Worm (Caenorhabditis elegans) whole organism, L2 larva: ENCODE measurements around the gene F01F1.15.

Source experiments
- F13H6.1 ChIP-seq: sonication (generic microtip); optimal IDR thresholded peaks from 2 replicates; lab custom pipeline; 2016; ENCODE audit warnings: missing genetic modification characterization, missing compliant biosample characterization
- R02D3.7 ChIP-seq: fragments of 150-350 bp; optimal IDR thresholded peaks from 2 replicates; lab custom pipeline; 2014; ENCODE audit warnings: missing biosample characterization, missing genetic modification characterization
- Y55F3AM.14 ChIP-seq: fragments of 200-800 bp; sonication (Bioruptor generic); optimal IDR thresholded peaks from 2 replicates; lab custom pipeline; 2018; ENCODE audit warnings: mild to moderate bottlenecking, missing genetic modification characterization, missing compliant biosample characterization
- ama-1 ChIP-seq: fragments of 150-350 bp; optimal IDR thresholded peaks from 2 replicates; lab custom pipeline; 2018; ENCODE audit warnings: inconsistent platforms
- ceh-16 ChIP-seq: fragments of 150-350 bp; optimal IDR thresholded peaks from 2 replicates; lab custom pipeline; 2014; ENCODE audit warnings: missing biosample characterization, missing genetic modification characterization
- ceh-82 ChIP-seq: fragments of 150-350 bp; optimal IDR thresholded peaks from 2 replicates; lab custom pipeline; 2014; ENCODE audit warnings: missing biosample characterization, missing genetic modification characterization
- dmd-4 ChIP-seq: sonication (generic microtip); optimal IDR thresholded peaks from 2 replicates; lab custom pipeline; 2017; ENCODE audit warnings: missing biosample characterization, missing genetic modification characterization
- elt-3 ChIP-seq: sonication (generic microtip); optimal IDR thresholded peaks from 2 replicates; lab custom pipeline; 2017; ENCODE audit warnings: missing biosample characterization, missing genetic modification characterization
- fos-1 ChIP-seq: fragments of 150-350 bp; optimal IDR thresholded peaks from 2 replicates; lab custom pipeline; 2014; ENCODE audit warnings: missing biosample characterization, missing genetic modification characterization
- gmeb-1 ChIP-seq: fragments of 150-350 bp; optimal IDR thresholded peaks from 2 replicates; lab custom pipeline; 2014; ENCODE audit warnings: missing biosample characterization, missing genetic modification characterization
- lin-39 ChIP-seq: fragments of 150-350 bp; optimal IDR thresholded peaks from 2 replicates; lab custom pipeline; 2014; ENCODE audit warnings: missing biosample characterization, missing genetic modification reagents, missing genetic modification characterization
- mab-5 ChIP-seq: fragments of 150-350 bp; optimal IDR thresholded peaks from 2 replicates; lab custom pipeline; 2014; ENCODE audit warnings: missing biosample characterization, missing genetic modification characterization
- mbf-1 ChIP-seq: sonication (generic microtip); optimal IDR thresholded peaks from 2 replicates; lab custom pipeline; 2017; ENCODE audit warnings: missing biosample characterization, missing genetic modification characterization
- mdl-1 ChIP-seq, 2 experiments: fragments of 150-350 bp in 1 of 2; sonication (generic microtip) in 1 of 2; optimal IDR thresholded peaks; 2 replicates each; lab custom pipeline; 2017; ENCODE audit warnings: missing biosample characterization in 2 of 2, missing genetic modification characterization in 2 of 2
- nhr-10 ChIP-seq: sonication (generic microtip); optimal IDR thresholded peaks from 2 replicates; lab custom pipeline; 2017; ENCODE audit warnings: missing biosample characterization, missing genetic modification characterization
- nhr-11 ChIP-seq: fragments of 150-350 bp; optimal IDR thresholded peaks from 2 replicates; lab custom pipeline; 2014; ENCODE audit warnings: missing biosample characterization, missing genetic modification characterization
- nhr-12 ChIP-seq: fragments of 150-350 bp; optimal IDR thresholded peaks from 2 replicates; lab custom pipeline; 2014; ENCODE audit warnings: missing biosample characterization, missing genetic modification characterization
- nhr-23 ChIP-seq: fragments of 150-350 bp; optimal IDR thresholded peaks from 2 replicates; lab custom pipeline; 2014; ENCODE audit warnings: missing biosample characterization, missing genetic modification reagents, missing genetic modification characterization
- nhr-25 ChIP-seq: fragments of 150-350 bp; sonication (generic microtip); optimal IDR thresholded peaks from 3 replicates; lab custom pipeline; 2014; ENCODE audit warnings: missing biosample characterization, missing genetic modification characterization
- nhr-6 ChIP-seq: fragments of 150-350 bp; optimal IDR thresholded peaks from 2 replicates; lab custom pipeline; 2014; ENCODE audit warnings: missing biosample characterization, missing genetic modification characterization
- nhr-77 ChIP-seq: fragments of 150-350 bp; optimal IDR thresholded peaks from 2 replicates; lab custom pipeline; 2014; ENCODE audit warnings: missing biosample characterization, missing genetic modification characterization
- peb-1 ChIP-seq: fragments of 150-350 bp; optimal IDR thresholded peaks from 2 replicates; lab custom pipeline; 2014; ENCODE audit warnings: missing biosample characterization, missing genetic modification characterization
- sem-4 ChIP-seq: fragments of 150-350 bp; optimal IDR thresholded peaks from 2 replicates; lab custom pipeline; 2014; ENCODE audit warnings: missing biosample characterization, missing genetic modification reagents, missing genetic modification characterization
- sma-3 ChIP-seq: sonication (generic microtip); optimal IDR thresholded peaks from 2 replicates; lab custom pipeline; 2016; ENCODE audit warnings: missing genetic modification reagents, missing genetic modification characterization, missing compliant biosample characterization
- sma-9 ChIP-seq, 2 experiments: fragments of 150-350 bp in 1 of 2; sonication (generic microtip) in 1 of 2; optimal IDR thresholded peaks; 2 replicates each; lab custom pipeline; 2014 to 2016; ENCODE audit warnings: missing genetic modification characterization in 2 of 2, mild to moderate bottlenecking in 1 of 2, missing biosample characterization in 1 of 2, missing compliant biosample characterization in 1 of 2, missing genetic modification reagents in 1 of 2, moderate library complexity in 1 of 2
- snpc-4 ChIP-seq: fragments of 150-350 bp; optimal IDR thresholded peaks from 2 replicates; lab custom pipeline; 2014; ENCODE audit warnings: missing biosample characterization, missing genetic modification characterization
- unc-39 ChIP-seq: fragments of 150-350 bp; optimal IDR thresholded peaks from 2 replicates; lab custom pipeline; 2014; ENCODE audit warnings: missing biosample characterization, missing genetic modification characterization
- unc-62 ChIP-seq: fragments of 150-350 bp; optimal IDR thresholded peaks from 2 replicates; lab custom pipeline; 2014; ENCODE audit warnings: missing biosample characterization, missing genetic modification reagents, missing genetic modification characterization
- zag-1 ChIP-seq: fragments of 150-350 bp; optimal IDR thresholded peaks from 2 replicates; lab custom pipeline; 2014; ENCODE audit warnings: missing biosample characterization, missing genetic modification characterization
- ztf-1 ChIP-seq: fragments of 200-800 bp; sonication (Bioruptor generic); conservative IDR thresholded peaks from 2 replicates; pipeline ENCODE4 v1.3.6; 2022; ENCODE audit warnings: missing genetic modification characterization, missing compliant biosample characterization
- ztf-11 ChIP-seq: sonication (generic microtip); optimal IDR thresholded peaks from 2 replicates; lab custom pipeline; 2017; ENCODE audit warnings: missing biosample characterization, missing genetic modification characterization

F01F1.15 gene

ce11 chrIII:5892909-5893308 lies 23.6 kb upstream of the F01F1.15 start:
- TF ChIP-seq F13H6.1 (tag; lab: Kevin White, UChicago) (peak; percentile 31), elt-3 (tag; lab: Kevin White, UChicago) (no peak)
- TF ChIP-seq, all 48 proteins: peak for 1

DNA sequence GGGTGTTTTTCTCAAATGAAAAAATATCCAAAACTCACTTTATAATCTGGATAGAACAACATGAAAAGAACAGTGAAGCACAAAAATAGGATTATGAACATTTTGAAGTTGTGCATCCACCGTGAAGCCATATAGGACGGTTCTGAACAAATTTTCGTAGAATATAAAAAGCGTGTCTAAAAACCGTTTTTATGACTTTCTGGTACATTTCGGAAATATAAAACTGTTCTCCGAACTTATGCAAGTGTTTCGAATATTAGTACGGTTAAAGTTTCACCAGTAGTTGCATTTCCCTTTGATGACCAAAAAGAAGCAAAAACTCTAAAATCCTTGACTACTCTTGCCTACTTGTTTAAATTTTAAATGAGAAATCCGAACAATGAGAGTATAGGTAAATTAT lies 19.3 kb upstream of the F01F1.15 start, which contains the start of gene C28H8.8:
C28H8.8 (minus strand) TSS at position 101 of the 400 bp plus-strand sequence.
- TF ChIP-seq ceh-16 (tag; lab: Kevin White, UChicago) (no peak), sma-3 (GFP tag; lab: Kevin White, UChicago) (no peak)

ce11 chrIII:5886893-5887292 lies 17.6 kb upstream of the F01F1.15 start, which contains the start of gene C28H8.7:
Gene C28H8.7 (minus strand): TSS chrIII:5886993.
- TF ChIP-seq nhr-10 (no peak), nhr-12 (tag; lab: Kevin White, UChicago) (no peak), sem-4 (tag; lab: Kevin White, UChicago) (no peak), mbf-1 (tag; lab: Kevin White, UChicago) (no peak), sma-9 (GFP tag; optimal IDR thresholded peaks at IDR 0.05; lab: Kevin White, UChicago) (no peak), sma-9 (tag; optimal IDR thresholded peaks at IDR 0.05; lab: Kevin White, UChicago) (no peak), snpc-4 (tag; lab: Kevin White, UChicago) (no peak)
- TF ChIP-seq, all 48 proteins: peak for 0

ce11 chrIII:5884459-5884858 lies 15.1 kb upstream of the F01F1.15 start:
- no peak for TF ChIP-seq nhr-77 (tag; lab: Kevin White, UChicago)
- TF ChIP-seq zag-1: no peak
- TF ChIP-seq nhr-11: no peak

- no peak for TF ChIP-seq peb-1 (tag; lab: Kevin White, UChicago)
- TF ChIP-seq ama-1 (lab: Kevin White, UChicago): no peak
- no peak for TF ChIP-seq unc-39
- TF ChIP-seq dmd-4 (tag; lab: Kevin White, UChicago): no peak
Observed at ce11 chrIII:5884007-5884406, 14.7 kb upstream of the F01F1.15 start, which contains the start of gene C28H8.5. Gene C28H8.5 (plus strand): TSS chrIII:5884307.

ce11 chrIII:5883517-5883916 lies 14.2 kb upstream of the F01F1.15 start:
- TF ChIP-seq zag-1: no peak
- no peak for TF ChIP-seq nhr-10
- no peak for TF ChIP-seq mdl-1 (tag; optimal IDR thresholded peaks at IDR 0.05; lab: Kevin White, UChicago)
- TF ChIP-seq ztf-1 (GFP tag; lab: Robert Waterston, UW): no peak
- no peak for TF ChIP-seq ama-1 (lab: Kevin White, UChicago)
- TF ChIP-seq nhr-23 (tag; lab: Kevin White, UChicago): no peak
- no peak for TF ChIP-seq mab-5 (tag; lab: Kevin White, UChicago)

DNA sequence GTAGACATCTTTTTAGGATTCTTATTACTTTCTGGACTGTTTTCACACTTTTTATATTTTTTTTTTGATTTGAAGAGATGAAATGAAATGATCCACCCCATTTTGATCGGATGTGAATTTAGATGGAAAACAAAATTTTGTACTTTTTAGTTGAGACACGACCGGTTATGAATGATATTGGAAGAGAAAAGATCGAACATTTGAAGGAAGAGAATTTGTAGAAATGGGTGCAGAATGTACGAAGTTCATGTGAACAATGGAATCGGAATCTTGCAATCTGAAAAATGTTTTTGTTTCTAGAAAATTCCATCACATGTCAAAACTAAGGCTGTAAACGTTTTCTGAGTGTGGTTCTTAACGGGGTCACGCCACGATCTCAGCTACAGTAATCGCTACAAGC lies 13.5 kb upstream of the F01F1.15 start, which contains the start of gene F01F1.14:
F01F1.14 (minus strand) TSS at position 101 of the 400 bp plus-strand sequence.
- TF ChIP-seq fos-1 (no peak), mdl-1 (tag; optimal IDR thresholded peaks at IDR 0.05; lab: Kevin White, UChicago) (no peak), Y55F3AM.14 (GFP tag; lab: Kevin White, UChicago) (no peak), ceh-82 (tag; lab: Kevin White, UChicago) (no peak), R02D3.7 (tag; lab: Kevin White, UChicago) (no peak)

ce11 chrIII:5882284-5882683 lies 13.0 kb upstream of the F01F1.15 start:
- TF ChIP-seq gmeb-1 (tag; lab: Kevin White, UChicago) (no peak), lin-39 (tag; lab: Kevin White, UChicago) (no peak), unc-62 (no peak), nhr-25 (tag; lab: Kevin White, UChicago) (no peak), sma-3 (GFP tag; lab: Kevin White, UChicago) (no peak), fos-1 (no peak), nhr-11 (no peak), ztf-11 (no peak), ceh-16 (tag; lab: Kevin White, UChicago) (no peak), R02D3.7 (tag; lab: Kevin White, UChicago) (no peak), mab-5 (tag; lab: Kevin White, UChicago) (no peak), zag-1 (no peak), nhr-6 (tag; lab: Kevin White, UChicago) (no peak)
